Worm (Caenorhabditis elegans) whole organism, L1 larva: Measurements from ENCODE around the gene C14B9.3.

ENCODE experiments used
- Y116A8C.19 ChIP-seq: sonication (generic microtip); optimal IDR thresholded peaks from 2 replicates; lab custom pipeline; 2016; ENCODE audit warnings: missing compliant biosample characterization, missing genetic modification characterization, borderline replicate concordance
- aly-2 ChIP-seq: fragments of 150-350 bp; optimal IDR thresholded peaks from 2 replicates; lab custom pipeline; 2014; ENCODE audit warnings: missing biosample characterization, missing genetic modification characterization
- dpl-1 ChIP-seq, 3 experiments: fragments of 150-350 bp in 2 of 3; sonication (generic microtip) in 1 of 3; optimal IDR thresholded peaks; 2 replicates each; lab custom pipeline; 2014 to 2017; ENCODE audit warnings: missing biosample characterization in 3 of 3, missing genetic modification characterization in 3 of 3, missing genetic modification reagents in 3 of 3
- fkh-8 ChIP-seq: sonication (generic microtip); optimal IDR thresholded peaks from 2 replicates; lab custom pipeline; 2016; ENCODE audit warnings: mild to moderate bottlenecking, missing genetic modification characterization, missing compliant biosample characterization
- fos-1 ChIP-seq: fragments of 150-350 bp; optimal IDR thresholded peaks from 2 replicates; lab custom pipeline; 2014; ENCODE audit warnings: missing biosample characterization, missing genetic modification characterization
- jun-1 ChIP-seq: fragments of 150-350 bp; optimal IDR thresholded peaks from 2 replicates; lab custom pipeline; 2014; ENCODE audit warnings: missing biosample characterization, missing genetic modification reagents, missing genetic modification characterization
- nhr-11 ChIP-seq: fragments of 150-350 bp; optimal IDR thresholded peaks from 2 replicates; lab custom pipeline; 2014; ENCODE audit warnings: missing biosample characterization, missing genetic modification characterization
- nhr-12 ChIP-seq: sonication (generic microtip); optimal IDR thresholded peaks from 2 replicates; lab custom pipeline; 2017; ENCODE audit warnings: missing biosample characterization, missing genetic modification characterization
- nhr-28 ChIP-seq: fragments of 150-350 bp; optimal IDR thresholded peaks from 2 replicates; lab custom pipeline; 2014; ENCODE audit warnings: missing biosample characterization, missing genetic modification characterization
- nhr-76 ChIP-seq: sonication (generic microtip); optimal IDR thresholded peaks from 2 replicates; lab custom pipeline; 2017; ENCODE audit warnings: missing biosample characterization, missing genetic modification characterization
- nhr-77 ChIP-seq: fragments of 150-350 bp; optimal IDR thresholded peaks from 2 replicates; lab custom pipeline; 2014; ENCODE audit warnings: missing biosample characterization, missing genetic modification characterization
- unc-98 ChIP-seq: fragments of 200-800 bp; sonication (Bioruptor generic); IDR thresholded peaks from 2 replicates; pipeline ENCODE4 v1.3.6; 2022; ENCODE audit warnings: missing genetic modification characterization, missing compliant biosample characterization
- ztf-11 ChIP-seq, 2 experiments: sonication (generic microtip); optimal IDR thresholded peaks; 2 replicates each; lab custom pipeline; 2016 to 2017; ENCODE audit warnings: missing genetic modification characterization in 2 of 2, missing biosample characterization in 1 of 2, missing compliant biosample characterization in 1 of 2

ce11 chrIII:8155166-8155565 is 46.6 kb downstream of the C14B9.3 start, which contains the start of gene D2007.1:
- TF ChIP-seq nhr-28 (tag; lab: Kevin White, UChicago) (no peak), nhr-12 (tag; lab: Kevin White, UChicago) (no peak), nhr-76 (tag; lab: Kevin White, UChicago) (no peak), jun-1 (no peak), nhr-77 (tag; lab: Kevin White, UChicago) (no peak), ztf-11 (tag; optimal IDR thresholded peaks at IDR 0.05; lab: Kevin White, UChicago) (no peak), aly-2 (no peak), Y116A8C.19 (tag; lab: Kevin White, UChicago) (no peak), unc-98 (GFP tag; lab: Robert Waterston, UW) (no peak), nhr-11 (tag; lab: Kevin White, UChicago) (no peak), dpl-1 (GFP tag; optimal IDR thresholded peaks at IDR 0.05; lab: Kevin White, UChicago) (no peak), fos-1 (no peak), fkh-8 (tag; lab: Kevin White, UChicago) (no peak)
